Worm (Caenorhabditis elegans) whole organism, mixed stage, embryonic: ENCODE measurements around the gene Y43F8A.2.

Experiments
- M03D4.4 ChIP-seq: sonication (generic microtip); optimal IDR thresholded peaks from 2 replicates; lab custom pipeline; 2017; ENCODE audit warnings: mild to moderate bottlenecking, missing genetic modification characterization, missing compliant biosample characterization
- bed-3 ChIP-seq: fragments of 200-800 bp; sonication (Bioruptor generic); optimal IDR thresholded peaks from 3 replicates; lab custom pipeline; 2018; ENCODE audit warnings: mild to moderate bottlenecking, missing genetic modification characterization, moderate library complexity, missing compliant biosample characterization
- blmp-1 ChIP-seq: fragments of 150-350 bp; optimal IDR thresholded peaks from 2 replicates; lab custom pipeline; 2014; ENCODE audit warnings: missing biosample characterization, missing genetic modification characterization
- ceh-43 ChIP-seq: fragments of 200-800 bp; sonication (Bioruptor generic); optimal IDR thresholded peaks from 2 replicates; lab custom pipeline; 2018; ENCODE audit warnings: mild to moderate bottlenecking, missing genetic modification characterization, moderate library complexity, missing compliant biosample characterization
- ceh-83 ChIP-seq: fragments of 200-800 bp; sonication (Bioruptor generic); optimal IDR thresholded peaks from 2 replicates; lab custom pipeline; 2018; ENCODE audit warnings: mild to moderate bottlenecking, missing genetic modification characterization, missing compliant biosample characterization
- cnd-1 ChIP-seq: fragments of 200-800 bp; sonication (Bioruptor generic); optimal IDR thresholded peaks from 2 replicates; lab custom pipeline; 2018; ENCODE audit warnings: mild to moderate bottlenecking, missing genetic modification characterization, missing compliant biosample characterization
- drap-1 ChIP-seq: fragments of 200-800 bp; sonication (Bioruptor generic); optimal IDR thresholded peaks from 3 replicates; lab custom pipeline; 2018; ENCODE audit warnings: mild to moderate bottlenecking, missing genetic modification characterization, missing compliant biosample characterization
- elt-1 ChIP-seq: sonication (generic microtip); optimal IDR thresholded peaks from 2 replicates; lab custom pipeline; 2017; ENCODE audit warnings: missing genetic modification characterization, mild to moderate bottlenecking, missing compliant biosample characterization, antibody characterized with exemption, moderate library complexity, borderline replicate concordance; ENCODE audit not compliant: insufficient read depth
- elt-3 ChIP-seq: fragments of 150-350 bp; optimal IDR thresholded peaks from 2 replicates; lab custom pipeline; 2014; ENCODE audit warnings: missing biosample characterization, missing genetic modification characterization
- flh-1 ChIP-seq: fragments of 200-800 bp; sonication (Bioruptor generic); optimal IDR thresholded peaks from 2 replicates; lab custom pipeline; 2018; ENCODE audit warnings: mild to moderate bottlenecking, missing genetic modification characterization, moderate library complexity, missing compliant biosample characterization
- ham-2 ChIP-seq: fragments of 200-800 bp; sonication (Bioruptor generic); optimal IDR thresholded peaks from 2 replicates; lab custom pipeline; 2018; ENCODE audit warnings: mild to moderate bottlenecking, missing genetic modification characterization, missing compliant biosample characterization
- hlh-1 ChIP-seq: fragments of 150-350 bp; optimal IDR thresholded peaks from 2 replicates; lab custom pipeline; 2014; ENCODE audit warnings: missing biosample characterization, missing genetic modification reagents, missing genetic modification characterization
- lin-13 ChIP-seq: fragments of 150-350 bp; optimal IDR thresholded peaks from 2 replicates; lab custom pipeline; 2014; ENCODE audit warnings: missing biosample characterization, missing genetic modification characterization
- lin-32 ChIP-seq: fragments of 200-800 bp; sonication (Bioruptor generic); optimal IDR thresholded peaks from 2 replicates; lab custom pipeline; 2018; ENCODE audit warnings: mild to moderate bottlenecking, missing genetic modification characterization, missing compliant biosample characterization
- lsy-2 ChIP-seq: fragments of 150-350 bp; optimal IDR thresholded peaks from 2 replicates; lab custom pipeline; 2014; ENCODE audit warnings: missing biosample characterization, missing genetic modification characterization
- mab-5 ChIP-seq: fragments of 150-350 bp; optimal IDR thresholded peaks from 2 replicates; lab custom pipeline; 2014; ENCODE audit warnings: missing biosample characterization, missing genetic modification characterization
- mep-1 ChIP-seq: fragments of 150-350 bp; optimal IDR thresholded peaks from 2 replicates; lab custom pipeline; 2017; ENCODE audit warnings: missing biosample characterization, missing genetic modification reagents, missing genetic modification characterization, inconsistent platforms
- mls-2 ChIP-seq: sonication (generic microtip); optimal IDR thresholded peaks from 2 replicates; lab custom pipeline; 2016; ENCODE audit warnings: mild to moderate bottlenecking, missing genetic modification characterization, moderate library complexity, missing compliant biosample characterization
- nhr-12 ChIP-seq: fragments of 150-350 bp; optimal IDR thresholded peaks from 2 replicates; lab custom pipeline; 2014; ENCODE audit warnings: missing biosample characterization, missing genetic modification characterization
- nhr-237 ChIP-seq: fragments of 150-350 bp; optimal IDR thresholded peaks from 2 replicates; lab custom pipeline; 2014; ENCODE audit warnings: missing biosample characterization, missing genetic modification characterization
- nhr-28 ChIP-seq: fragments of 150-350 bp; optimal IDR thresholded peaks from 2 replicates; lab custom pipeline; 2014; ENCODE audit warnings: missing biosample characterization, missing genetic modification characterization
- nhr-76 ChIP-seq: sonication (generic microtip); optimal IDR thresholded peaks from 2 replicates; lab custom pipeline; 2017; ENCODE audit warnings: missing biosample characterization, missing genetic modification characterization
- pha-4 ChIP-seq: fragments of 150-350 bp; optimal IDR thresholded peaks from 2 replicates; lab custom pipeline; 2018; ENCODE audit warnings: missing biosample characterization, missing genetic modification reagents, missing genetic modification characterization
- sem-2 ChIP-seq: fragments of 200-800 bp; sonication (Bioruptor generic); optimal IDR thresholded peaks from 2 replicates; lab custom pipeline; 2018; ENCODE audit warnings: mild to moderate bottlenecking, missing genetic modification characterization, missing compliant biosample characterization
- snpc-4 ChIP-seq: fragments of 150-350 bp; optimal IDR thresholded peaks from 2 replicates; lab custom pipeline; 2014; ENCODE audit warnings: missing biosample characterization, missing genetic modification characterization
- sptf-1 ChIP-seq: sonication (generic microtip); optimal IDR thresholded peaks from 2 replicates; lab custom pipeline; 2017; ENCODE audit warnings: mild to moderate bottlenecking, missing genetic modification characterization, moderate library complexity, missing compliant biosample characterization
- tbx-8 ChIP-seq: fragments of 200-800 bp; sonication (Bioruptor generic); optimal IDR thresholded peaks from 2 replicates; lab custom pipeline; 2018; ENCODE audit warnings: mild to moderate bottlenecking, missing genetic modification characterization, moderate library complexity, missing compliant biosample characterization
- unc-120 ChIP-seq: sonication (generic microtip); optimal IDR thresholded peaks from 2 replicates; lab custom pipeline; 2017; ENCODE audit warnings: missing genetic modification characterization, missing compliant biosample characterization; ENCODE audit not compliant: poor library complexity, severe bottlenecking
- unc-39 ChIP-seq: fragments of 150-350 bp; optimal IDR thresholded peaks from 2 replicates; lab custom pipeline; 2014; ENCODE audit warnings: missing biosample characterization, missing genetic modification characterization
- unc-62 ChIP-seq: fragments of 150-350 bp; optimal IDR thresholded peaks from 2 replicates; lab custom pipeline; 2014; ENCODE audit warnings: missing biosample characterization, missing genetic modification reagents, missing genetic modification characterization
- ztf-11 ChIP-seq: fragments of 150-350 bp; optimal IDR thresholded peaks from 2 replicates; lab custom pipeline; 2014; ENCODE audit warnings: missing biosample characterization, missing genetic modification characterization

Y43F8A.2 gene

DNA sequence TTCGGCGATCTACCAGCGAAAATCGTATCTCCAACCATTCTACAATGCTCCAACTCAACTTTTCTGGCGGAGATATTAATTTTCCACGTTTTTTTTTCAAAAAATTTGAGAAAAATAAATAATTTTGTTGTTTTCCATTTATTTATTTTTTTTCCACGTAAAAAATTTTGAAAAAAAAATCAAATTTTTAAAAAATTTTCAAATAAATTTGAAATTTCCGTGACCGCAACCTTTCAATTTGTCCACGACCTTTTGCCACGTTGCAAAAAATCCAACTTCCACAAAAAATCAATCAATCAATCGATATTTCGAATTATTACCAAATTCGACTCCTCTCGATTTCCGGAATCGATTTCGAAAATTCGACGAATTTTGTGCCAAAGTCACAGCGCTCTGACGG, at the start of gene Y43F8A.2:
Y43F8A.2 (plus strand) TSS at position 301 of the 400 bp plus-strand sequence.
- TF ChIP-seq nhr-76 (tag; lab: Kevin White, UChicago) (no peak), ceh-43 (GFP tag; lab: Kevin White, UChicago) (no peak), drap-1 (GFP tag; lab: Kevin White, UChicago) (no peak), unc-39 (tag; lab: Kevin White, UChicago) (no peak), ztf-11 (tag; lab: Kevin White, UChicago) (no peak), mls-2 (tag; lab: Kevin White, UChicago) (no peak), nhr-28 (tag; lab: Kevin White, UChicago) (no peak), elt-3 (no peak), M03D4.4 (no peak), sptf-1 (tag; lab: Kevin White, UChicago) (no peak), lin-32 (GFP tag; lab: Kevin White, UChicago) (no peak), lin-13 (tag; lab: Kevin White, UChicago) (no peak), elt-1 (tag; lab: Kevin White, UChicago) (no peak), nhr-237 (tag; lab: Kevin White, UChicago) (no peak), pha-4 (tag; lab: Kevin White, UChicago) (no peak), sem-2 (GFP tag; lab: Kevin White, UChicago) (no peak), ceh-83 (no peak), hlh-1 (tag; lab: Kevin White, UChicago) (no peak), nhr-12 (tag; lab: Kevin White, UChicago) (no peak), lsy-2 (tag; lab: Kevin White, UChicago) (no peak)

DNA sequence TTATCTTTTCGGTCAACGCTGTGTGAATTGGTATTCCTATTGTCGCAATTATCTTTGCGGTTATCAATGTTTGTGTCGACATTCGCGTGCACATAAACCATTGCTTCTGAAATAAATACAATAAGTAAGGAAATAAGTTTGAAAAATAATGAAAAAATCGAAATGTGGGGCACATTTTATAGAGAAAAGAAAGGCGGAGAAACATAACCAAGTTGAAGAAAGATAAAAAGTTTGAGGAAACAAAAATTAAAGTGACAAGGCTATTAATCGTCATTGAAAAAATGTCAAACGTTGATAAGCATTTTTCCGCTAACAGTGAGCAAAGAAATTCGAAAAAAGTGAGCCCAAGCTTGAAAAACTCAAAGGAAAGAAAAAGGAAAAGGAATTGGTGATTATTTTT, 49.0 kb upstream of the Y43F8A.2 start, which contains the start of gene C43D7.4:
C43D7.4 (minus strand) TSS at position 101 of the 400 bp plus-strand sequence.
- TF ChIP-seq tbx-8 (GFP tag; lab: Kevin White, UChicago), result no peak

- TF ChIP-seq elt-1 (tag; lab: Kevin White, UChicago) (no peak), sem-2 (GFP tag; lab: Kevin White, UChicago) (no peak), sptf-1 (tag; lab: Kevin White, UChicago) (no peak), bed-3 (GFP tag; lab: Kevin White, UChicago) (no peak), flh-1 (GFP tag; lab: Kevin White, UChicago) (no peak), lsy-2 (tag; lab: Kevin White, UChicago) (no peak), mab-5 (tag; lab: Kevin White, UChicago) (no peak), tbx-8 (GFP tag; lab: Kevin White, UChicago) (no peak), pha-4 (tag; lab: Kevin White, UChicago) (no peak)
Observed at ce11 chrV:19325436-19325835, 45.9 kb upstream of the Y43F8A.2 start.

DNA sequence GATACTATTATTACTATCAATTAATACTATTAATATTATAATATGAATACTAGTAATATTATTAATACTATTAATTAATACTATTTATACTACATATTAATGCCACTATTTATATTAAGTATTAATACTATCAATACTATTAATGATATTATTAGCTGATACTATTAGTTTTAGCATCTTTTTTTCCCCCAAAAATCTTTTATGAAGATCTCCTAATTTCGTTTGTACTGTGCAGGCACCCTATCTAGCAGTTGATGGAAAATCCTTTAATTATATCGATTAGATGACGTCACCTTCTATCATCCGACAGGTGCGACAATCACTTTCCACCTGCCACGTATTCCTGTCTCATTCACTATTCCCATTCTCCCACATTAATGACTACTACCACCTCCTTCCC, 42.1 kb upstream of the Y43F8A.2 start, which contains the start of gene fbxb-65:
fbxb-65 (plus strand) TSS at position 301 of the 400 bp plus-strand sequence.
- no peak for TF ChIP-seq elt-3
- no peak for TF ChIP-seq M03D4.4
- TF ChIP-seq hlh-1 (tag; lab: Kevin White, UChicago), result no peak
- TF ChIP-seq ceh-43 (GFP tag; lab: Kevin White, UChicago), result no peak
- no peak for TF ChIP-seq cnd-1 (tag; lab: Kevin White, UChicago)
- no peak for TF ChIP-seq drap-1 (GFP tag; lab: Kevin White, UChicago)
- no peak for TF ChIP-seq mls-2 (tag; lab: Kevin White, UChicago)

DNA sequence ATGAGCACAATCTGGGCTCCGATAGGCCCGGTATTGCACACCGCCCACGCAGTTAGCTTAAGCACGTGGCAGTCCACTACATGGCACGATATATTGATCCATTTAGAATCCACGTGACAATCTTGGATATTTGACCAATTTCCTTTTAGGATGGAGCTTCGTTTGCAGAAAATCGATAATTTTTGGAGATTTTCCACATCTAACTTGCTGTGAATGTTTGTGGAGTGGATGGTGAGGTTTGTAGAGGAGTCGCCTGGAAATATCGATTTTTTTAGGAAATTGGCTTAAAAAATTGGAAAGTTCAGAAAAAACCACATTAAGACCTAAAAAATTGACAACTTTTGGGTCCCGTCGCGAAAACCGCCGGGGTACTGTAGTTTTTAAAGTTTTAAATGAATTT, 34.0 kb upstream of the Y43F8A.2 start:
- no peak for TF ChIP-seq mep-1 (tag; lab: Kevin White, UChicago)
- TF ChIP-seq ceh-83, result no peak
- TF ChIP-seq elt-1 (tag; lab: Kevin White, UChicago), result no peak
- no peak for TF ChIP-seq tbx-8 (GFP tag; lab: Kevin White, UChicago)
- no peak for TF ChIP-seq elt-3
- no peak for TF ChIP-seq unc-62 (GFP tag; lab: Kevin White, UChicago)
- TF ChIP-seq M03D4.4, result no peak
- TF ChIP-seq ham-2 (GFP tag; lab: Kevin White, UChicago), result no peak
- no peak for TF ChIP-seq nhr-237 (tag; lab: Kevin White, UChicago)
- TF ChIP-seq cnd-1 (tag; lab: Kevin White, UChicago), result no peak
- TF ChIP-seq drap-1 (GFP tag; lab: Kevin White, UChicago), result no peak
- TF ChIP-seq bed-3 (GFP tag; lab: Kevin White, UChicago), result no peak
- TF ChIP-seq nhr-12 (tag; lab: Kevin White, UChicago), result no peak
- no peak for TF ChIP-seq pha-4 (tag; lab: Kevin White, UChicago)
- no peak for TF ChIP-seq unc-120 (tag; lab: Kevin White, UChicago)
- no peak for TF ChIP-seq lin-32 (GFP tag; lab: Kevin White, UChicago)
- TF ChIP-seq blmp-1 (tag; lab: Kevin White, UChicago), result no peak
- TF ChIP-seq mls-2 (tag; lab: Kevin White, UChicago), result no peak
- no peak for TF ChIP-seq snpc-4 (tag; lab: Kevin White, UChicago)
